Worm (Caenorhabditis elegans): ENCODE results near the gene C01G10.7.
A peak's percentile ranks its signal among the peaks of the same experiment; 100 is the strongest.

C01G10.7 gene

DNA sequence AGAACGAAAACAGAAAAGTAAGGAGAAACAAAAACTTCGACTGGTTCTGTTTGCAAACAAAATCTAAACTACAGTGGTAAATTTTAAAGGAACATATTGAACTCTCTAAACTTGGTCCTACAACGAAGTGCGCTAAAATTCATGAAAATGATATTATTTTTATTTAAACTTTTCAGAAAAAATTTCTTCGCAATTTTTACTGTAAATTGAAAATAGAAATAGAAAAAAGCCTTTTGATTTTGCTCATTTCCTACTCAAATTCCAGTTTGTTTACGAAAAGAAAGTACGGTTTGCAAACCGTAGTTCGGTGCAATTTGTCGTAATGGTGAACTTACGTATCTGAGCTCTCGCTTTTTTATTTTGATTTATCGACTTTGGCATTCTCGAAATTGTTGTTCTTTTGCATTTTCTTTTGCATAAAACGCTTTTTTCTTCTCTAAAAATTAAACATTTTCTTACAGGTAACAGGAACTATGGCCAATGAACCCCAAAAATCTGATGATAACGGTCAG is 19.7 kb upstream of the C01G10.7 start, which contains the start of gene otub-1:
Gene otub-1, plus strand, starts transcription at position 462 of the 512 bp plus-strand sequence.
- TF ChIP-seq nhr-11 (tag; optimal IDR thresholded peaks at IDR 0.05) (no peak), che-1 (tag; optimal IDR thresholded peaks at IDR 0.05) (no peak), lin-11 (tag; optimal IDR thresholded peaks at IDR 0.05) (no peak), pha-4 (tag; optimal IDR thresholded peaks at IDR 0.05) (no peak), ceh-48 (tag; optimal IDR thresholded peaks at IDR 0.05) (no peak), sdc-2 (tag; optimal IDR thresholded peaks at IDR 0.05) (no peak), pat-9 (tag; optimal IDR thresholded peaks at IDR 0.05) (no peak), fax-1 (tag; optimal IDR thresholded peaks at IDR 0.05) (no peak), ceh-45 (GFP tag; IDR thresholded peaks at IDR 0.05) (no peak), odd-2 (tag; optimal IDR thresholded peaks at IDR 0.05) (no peak), tbx-2 (tag; optimal IDR thresholded peaks at IDR 0.05) (no peak), ceh-2 (tag; optimal IDR thresholded peaks at IDR 0.05) (no peak)

DNA sequence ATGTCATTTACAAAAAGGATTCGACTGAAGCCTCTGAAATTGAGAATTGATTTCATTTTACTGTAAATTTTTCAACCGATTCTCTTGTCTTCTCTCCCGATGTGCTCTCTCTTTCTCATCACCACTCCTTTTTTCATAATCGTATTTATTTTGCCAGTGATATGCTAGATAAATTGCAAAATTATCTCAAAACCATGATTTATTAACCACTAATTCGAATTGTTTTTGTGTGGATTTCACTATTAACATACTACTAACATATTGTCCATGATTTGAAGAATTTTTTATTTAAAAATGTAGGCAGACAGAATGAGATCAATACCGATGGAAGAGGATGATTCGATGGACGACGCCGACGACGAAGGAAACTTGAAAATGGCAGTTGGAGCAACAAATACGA is 18.4 kb upstream of the C01G10.7 start, which contains the start of gene C25D7.10:
Gene C25D7.10, plus strand, starts transcription at position 301 of the 400 bp plus-strand sequence.
- TF ChIP-seq ceh-34 (tag; optimal IDR thresholded peaks at IDR 0.05) (no peak), pros-1 (tag; optimal IDR thresholded peaks at IDR 0.05) (no peak), zip-5 (tag; optimal IDR thresholded peaks at IDR 0.05) (no peak)

DNA sequence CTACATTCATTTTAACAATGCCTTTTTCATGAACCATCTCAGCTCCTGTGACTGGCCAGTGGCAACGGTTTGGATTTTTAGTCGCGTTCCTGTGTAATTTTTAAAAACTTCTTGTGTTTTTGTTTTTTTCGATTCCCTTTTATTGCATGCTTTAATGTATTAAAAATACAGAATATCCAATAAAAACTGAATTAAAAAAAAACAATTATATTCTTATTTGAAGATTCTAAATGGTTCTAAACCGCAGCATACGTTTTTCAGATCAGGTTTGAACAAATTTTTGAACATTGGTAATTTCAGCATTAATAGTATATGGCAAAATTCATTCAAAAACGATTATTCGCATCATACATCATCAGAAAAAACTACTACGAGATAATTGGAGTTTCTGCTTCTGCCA is 17.2 kb upstream of the C01G10.7 start, which contains the start of gene dnj-3:
Gene dnj-3, plus strand, starts transcription at position 301 of the 400 bp plus-strand sequence.
- TF ChIP-seq elt-4 (tag; optimal IDR thresholded peaks at IDR 0.05) (no peak), pros-1 (tag; optimal IDR thresholded peaks at IDR 0.05) (no peak), unc-55 (GFP tag; optimal IDR thresholded peaks at IDR 0.05) (no peak), che-1 (tag; optimal IDR thresholded peaks at IDR 0.05) (no peak), tbx-2 (tag; optimal IDR thresholded peaks at IDR 0.05) (no peak), pat-9 (tag; optimal IDR thresholded peaks at IDR 0.05) (no peak), lin-11 (tag; optimal IDR thresholded peaks at IDR 0.05) (no peak)

DNA sequence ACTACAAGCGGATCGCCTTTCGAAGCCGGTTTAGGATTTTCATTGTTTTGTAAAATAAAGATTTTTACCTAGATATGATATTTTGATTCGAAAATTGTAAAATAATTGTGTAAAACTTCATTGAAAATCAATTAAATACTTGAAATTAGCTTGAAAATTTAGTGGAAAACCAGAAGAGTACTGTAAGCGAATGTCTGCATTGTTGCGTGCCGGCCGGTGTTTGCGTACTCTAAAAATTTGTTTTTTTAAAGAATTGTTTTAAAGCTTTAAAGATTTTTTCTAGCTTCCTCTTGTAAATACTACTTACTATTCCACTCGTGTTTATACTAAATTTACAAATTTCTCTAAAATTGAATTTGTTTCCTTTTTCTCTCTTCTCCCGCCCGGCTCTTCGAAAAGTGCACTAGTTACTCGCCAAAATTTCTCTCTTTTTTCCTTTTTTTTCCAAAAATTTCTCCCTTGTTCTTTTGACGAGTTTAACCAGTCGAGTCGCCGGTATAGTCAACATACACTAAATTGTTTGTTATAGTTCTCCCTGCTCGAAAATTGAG is 16.0 kb upstream of the C01G10.7 start:
- TF ChIP-seq dve-1 (tag; optimal IDR thresholded peaks at IDR 0.05) = no peak
- no peak for TF ChIP-seq ceh-34 (tag; optimal IDR thresholded peaks at IDR 0.05)
- peak; percentile 73 for TF ChIP-seq unc-42 (tag; optimal IDR thresholded peaks at IDR 0.05)

DNA sequence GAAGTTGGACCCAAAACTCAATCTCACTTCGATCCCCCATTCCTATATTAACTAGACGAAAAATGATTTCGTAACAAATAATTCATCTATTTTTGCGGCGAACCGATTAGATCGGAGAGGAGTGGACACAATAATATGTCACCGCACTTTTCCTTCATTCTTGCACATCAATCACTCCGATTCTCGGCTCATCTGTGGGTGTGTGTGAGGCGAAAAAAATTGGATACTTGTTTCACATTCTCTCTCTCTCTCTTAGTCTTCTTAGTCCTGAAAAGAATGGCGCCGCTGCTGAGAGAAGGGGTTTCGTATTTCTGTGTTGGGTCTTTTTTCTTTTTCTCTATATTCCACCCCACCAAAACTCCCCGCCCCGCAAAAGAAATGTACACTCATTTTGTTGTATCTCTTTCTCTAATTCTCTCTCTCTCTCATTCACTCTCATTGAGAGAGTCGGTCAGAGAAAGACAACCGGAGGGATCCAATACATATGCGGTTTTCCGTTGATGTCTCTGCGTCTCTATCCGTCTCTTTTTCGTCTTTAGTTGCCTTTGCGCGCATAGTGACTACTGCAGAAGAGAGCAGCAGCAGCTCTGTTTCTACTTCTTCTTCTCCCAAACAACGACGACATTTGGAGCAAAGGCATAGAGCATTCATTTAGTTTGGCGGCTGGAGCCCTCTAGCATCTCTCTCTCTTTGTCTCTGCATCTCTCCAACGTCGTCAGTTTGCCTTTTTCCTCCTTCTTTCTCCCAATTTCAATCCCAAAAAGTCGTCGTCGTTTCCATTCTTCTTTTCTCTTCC is 14.3 kb upstream of the C01G10.7 start, which contains the start of gene unc-76:
Gene unc-76, plus strand, starts transcription at position 746 of the 796 bp plus-strand sequence.
- TF ChIP-seq F13H6.1 (tag; optimal IDR thresholded peaks at IDR 0.05) = peak; percentile 52
- TF ChIP-seq nfya-1 (tag; optimal IDR thresholded peaks at IDR 0.05) = peak; percentile 89
- TF ChIP-seq fax-1 (tag; optimal IDR thresholded peaks at IDR 0.05) = peak; percentile 32
- TF ChIP-seq ets-4 (tag; optimal IDR thresholded peaks at IDR 0.05) = no peak
- no peak for TF ChIP-seq ceh-30 (tag; optimal IDR thresholded peaks at IDR 0.05)
- no peak for TF ChIP-seq lim-6 (tag; optimal IDR thresholded peaks at IDR 0.05)
- TF ChIP-seq pax-1 (tag; optimal IDR thresholded peaks at IDR 0.05) = peak; percentile 58
- TF ChIP-seq tbx-2 (tag; optimal IDR thresholded peaks at IDR 0.05) = peak; percentile 84
- peak; percentile 52 for TF ChIP-seq ceh-48 (tag; optimal IDR thresholded peaks at IDR 0.05)
- TF ChIP-seq fkh-6 (tag; optimal IDR thresholded peaks at IDR 0.05) = peak; percentile 6
- no peak for TF ChIP-seq nhr-232 (tag; optimal IDR thresholded peaks at IDR 0.05)
- TF ChIP-seq K09A11.1 (tag; optimal IDR thresholded peaks at IDR 0.05; ENCODE audit: insufficient read depth) = peak; percentile 3
- no peak for TF ChIP-seq sdc-2 (tag; optimal IDR thresholded peaks at IDR 0.05)
- TF ChIP-seq eyg-1 (tag; optimal IDR thresholded peaks at IDR 0.05) = no peak
- TF ChIP-seq ztf-16 (tag; optimal IDR thresholded peaks at IDR 0.05) = no peak
- no peak for TF ChIP-seq unc-3 (GFP tag; conservative IDR thresholded peaks at IDR 0.05)
- TF ChIP-seq unc-3 (tag; optimal IDR thresholded peaks at IDR 0.05) = peak; percentile 57
- TF ChIP-seq ceh-34 (tag; optimal IDR thresholded peaks at IDR 0.05) = peak; percentile 98
- no peak for TF ChIP-seq hlh-15 (tag; optimal IDR thresholded peaks at IDR 0.05)
- peak; percentile 74 for TF ChIP-seq ceh-14 (tag; optimal IDR thresholded peaks at IDR 0.05)
- peak; percentile 18 for TF ChIP-seq unc-86 (tag; optimal IDR thresholded peaks at IDR 0.05)
- peak; percentile 89 for TF ChIP-seq unc-55 (GFP tag; optimal IDR thresholded peaks at IDR 0.05)
- no peak for TF ChIP-seq odd-2 (tag; optimal IDR thresholded peaks at IDR 0.05)
- peak; percentile 73 for TF ChIP-seq pros-1 (tag; optimal IDR thresholded peaks at IDR 0.05)
- no peak for TF ChIP-seq madf-2 (tag; optimal IDR thresholded peaks at IDR 0.05)
- peak; percentile 28 for TF ChIP-seq hlh-30 (tag; optimal IDR thresholded peaks at IDR 0.05; ENCODE audit: insufficient read depth)
- no peak for TF ChIP-seq ceh-45 (GFP tag; IDR thresholded peaks at IDR 0.05)
- peak; percentile 24 for TF ChIP-seq syd-9 (tag; optimal IDR thresholded peaks at IDR 0.05)
- peak; percentile 90 for TF ChIP-seq unc-42 (tag; optimal IDR thresholded peaks at IDR 0.05)
- peak; percentile 89 for TF ChIP-seq rnt-1 (tag; optimal IDR thresholded peaks at IDR 0.05)
- peak; percentile 92 for TF ChIP-seq dve-1 (tag; optimal IDR thresholded peaks at IDR 0.05)
- peak; percentile 49 for TF ChIP-seq C08G9.2 (tag; optimal IDR thresholded peaks at IDR 0.05)

Data from whole organism, late embryonic.